Worm (Caenorhabditis elegans): Measurements from ENCODE around the gene C05D2.8.

C05D2.8 gene

DNA sequence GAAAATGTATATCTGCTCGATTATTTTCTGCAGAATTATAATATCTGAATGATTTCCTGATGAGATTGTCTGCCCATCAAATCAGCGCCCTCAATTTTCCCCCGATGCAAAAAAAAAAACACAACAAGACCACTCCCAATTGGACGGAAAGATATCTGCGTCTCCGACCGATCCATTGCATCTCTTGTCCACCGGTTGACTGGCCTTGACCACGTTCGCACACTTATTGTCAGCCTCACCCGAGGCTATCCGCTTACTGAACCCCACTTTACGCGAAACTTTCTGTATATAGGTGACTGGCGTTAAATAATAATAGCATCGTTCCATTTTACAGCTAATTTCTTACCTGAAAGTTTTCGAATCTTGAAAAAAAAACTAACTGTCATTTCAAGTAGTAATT, 15.8 kb downstream of the C05D2.8 start (continued):
- TF ChIP-seq cey-2 (tag; optimal IDR thresholded peaks at IDR 0.05; ENCODE audit: borderline replicate concordance, insufficient read depth) (no peak), spr-1 (tag; optimal IDR thresholded peaks at IDR 0.05) (no peak), nhr-42 (GFP tag; IDR thresholded peaks at IDR 0.05) (no peak), lin-38 (GFP tag; IDR thresholded peaks at IDR 0.05) (peak; percentile 32), tag-97 (GFP tag; IDR thresholded peaks at IDR 0.05) (no peak), hmg-1.1 (GFP tag; IDR thresholded peaks at IDR 0.05) (peak; percentile 38; the same call in 1 of the 2 replicates), gei-8 (GFP tag; optimal IDR thresholded peaks at IDR 0.05) (no peak), mes-2 (tag; optimal IDR thresholded peaks at IDR 0.05; ENCODE audit: poor library complexity, severe bottlenecking) (peak; percentile 62), spr-3 (GFP tag; optimal IDR thresholded peaks at IDR 0.05) (no peak), T26A8.4 (GFP tag; IDR thresholded peaks at IDR 0.05) (no peak), hif-1 (tag; optimal IDR thresholded peaks at IDR 0.05) (no peak), pqm-1 (tag; optimal IDR thresholded peaks at IDR 0.05) (no peak)

DNA sequence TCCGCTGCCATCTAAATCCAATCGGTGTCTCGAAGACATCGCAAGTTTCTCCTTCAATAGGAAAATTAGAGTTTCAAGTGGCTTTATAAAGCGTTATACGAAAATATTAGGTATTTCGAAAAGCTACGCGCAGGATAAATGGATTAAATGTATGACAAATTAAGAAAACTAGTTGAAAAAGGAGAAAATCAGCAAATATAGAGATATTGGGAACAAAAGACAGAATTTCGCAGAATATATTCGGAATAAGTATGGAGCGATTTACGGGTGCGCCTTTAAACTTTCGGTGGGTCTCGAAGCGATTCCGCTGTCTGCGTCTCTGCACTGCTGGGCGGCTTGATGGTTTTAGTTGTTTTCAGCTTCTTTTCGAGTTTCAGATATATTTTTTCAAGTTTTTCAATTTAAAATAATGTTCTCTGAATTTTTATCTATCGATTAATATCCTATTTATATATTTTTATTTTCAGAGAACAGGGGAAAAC, 18.4 kb downstream of the C05D2.8 start, which contains the start of the genes ddx-15 and ucr-1:
TSS of gene ddx-15 (minus strand) at position 51 of the 482 bp plus-strand sequence.
TSS of gene ucr-1 (plus strand) at position 468 of the 482 bp plus-strand sequence.
- TF ChIP-seq dve-1 (tag; optimal IDR thresholded peaks at IDR 0.05; ENCODE audit: insufficient read depth) (peak; percentile 73), F44E2.7 (GFP tag; IDR thresholded peaks at IDR 0.05) (no peak), hmg-1.1 (GFP tag; IDR thresholded peaks at IDR 0.05) (0 out of 2 replicates have a peak, but pooled peaks have one; percentile 34), ama-1 (optimal IDR thresholded peaks at IDR 0.05) (peak; percentile 33), hlh-30 (tag; optimal IDR thresholded peaks at IDR 0.05; ENCODE audit: insufficient read depth) (peak; percentile 63), T26A8.4 (GFP tag; IDR thresholded peaks at IDR 0.05) (no peak), lin-38 (GFP tag; IDR thresholded peaks at IDR 0.05) (peak; percentile 66), daf-16 (GFP tag; optimal IDR thresholded peaks at IDR 0.05) (no peak), daf-16 (tag; optimal IDR thresholded peaks at IDR 0.05) (peak; percentile 33), hlh-11 (tag; optimal IDR thresholded peaks at IDR 0.05) (peak; percentile 47), nhr-25 (tag; optimal IDR thresholded peaks at IDR 0.05; ENCODE audit: borderline replicate concordance, insufficient read depth) (peak; percentile 21), egl-43 (GFP tag; IDR thresholded peaks at IDR 0.05) (no peak), pqm-1 (tag; optimal IDR thresholded peaks at IDR 0.05) (no peak), lin-13 (GFP tag; optimal IDR thresholded peaks at IDR 0.05) (peak; percentile 37), unc-62 (GFP tag; optimal IDR thresholded peaks at IDR 0.05 in 1 of 2) (no peak), unc-62 (tag; optimal IDR thresholded peaks at IDR 0.05) (no peak), dpl-1 (GFP tag; optimal IDR thresholded peaks at IDR 0.05) (peak; percentile 68), unc-130 (GFP tag; optimal IDR thresholded peaks at IDR 0.05) (peak; percentile 27), nhr-6 (tag; optimal IDR thresholded peaks at IDR 0.05) (peak; percentile 50), R02D3.7 (tag; optimal IDR thresholded peaks at IDR 0.05) (peak; percentile 55), jun-1 (tag; optimal IDR thresholded peaks at IDR 0.05) (no peak), lsy-2 (tag; optimal IDR thresholded peaks at IDR 0.05) (peak; percentile 12 to 88), hif-1 (tag; optimal IDR thresholded peaks at IDR 0.05) (peak in 1 of 2 experiments; percentile 43), nhr-28 (tag; optimal IDR thresholded peaks at IDR 0.05) (peak; percentile 23), mxl-2 (GFP tag; conservative IDR thresholded peaks at IDR 0.05) (no peak), rbr-2 (tag; optimal IDR thresholded peaks at IDR 0.05) (peak; percentile 9), mes-2 (tag; optimal IDR thresholded peaks at IDR 0.05; ENCODE audit: poor library complexity, severe bottlenecking) (peak; percentile 87)

DNA sequence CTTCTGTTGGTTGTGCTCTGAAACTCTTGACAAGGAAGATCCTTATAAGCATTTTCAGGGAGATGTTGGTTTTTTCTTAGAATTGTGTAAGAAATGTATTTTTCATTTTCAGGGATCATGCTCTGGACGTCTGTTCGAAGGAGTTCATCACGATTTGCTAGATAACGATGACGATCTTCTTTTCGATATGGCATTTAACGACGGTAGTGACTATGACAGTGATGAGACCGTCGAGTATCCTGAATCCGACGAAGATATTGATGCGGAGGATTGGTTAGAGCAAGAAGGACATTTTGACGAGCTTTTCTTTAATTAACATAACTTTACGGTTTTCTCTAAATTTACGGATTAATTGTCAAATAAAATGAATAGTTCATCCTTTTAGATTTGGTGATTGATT, 21.4 kb downstream of the C05D2.8 start:
- TF ChIP-seq dve-1 (tag; optimal IDR thresholded peaks at IDR 0.05; ENCODE audit: insufficient read depth) (no peak), egl-27 (tag; optimal IDR thresholded peaks at IDR 0.05) (no peak), ama-1 (optimal IDR thresholded peaks at IDR 0.05) (peak; percentile 64), nhr-10 (tag; optimal IDR thresholded peaks at IDR 0.05) (no peak), daf-19 (GFP tag; conservative IDR thresholded peaks at IDR 0.05) (no peak), unc-62 (GFP tag; optimal IDR thresholded peaks at IDR 0.05 in 1 of 2) (no peak), unc-62 (tag; optimal IDR thresholded peaks at IDR 0.05) (no peak), hmg-1.1 (GFP tag; IDR thresholded peaks at IDR 0.05) (no peak), hlh-30 (tag; optimal IDR thresholded peaks at IDR 0.05; ENCODE audit: insufficient read depth) (no peak), T20F7.1 (GFP tag; optimal IDR thresholded peaks at IDR 0.05) (no peak)

Data from whole organism, L4 larva.